Worm (Caenorhabditis elegans) whole organism, L3 larva: Measurements from ENCODE around the gene clec-202.

Source experiments
- R02D3.7 ChIP-seq: fragments of 150-350 bp; optimal IDR thresholded peaks from 2 replicates; lab custom pipeline; 2014; ENCODE audit warnings: missing biosample characterization, missing genetic modification characterization
- ZK546.5 ChIP-seq: sonication (generic microtip); optimal IDR thresholded peaks from 2 replicates; lab custom pipeline; 2017; ENCODE audit warnings: missing biosample characterization, missing genetic modification characterization
- aly-2 ChIP-seq: fragments of 150-350 bp; optimal IDR thresholded peaks from 2 replicates; lab custom pipeline; 2014; ENCODE audit warnings: missing biosample characterization, missing genetic modification characterization
- ama-1 ChIP-seq: fragments of 150-350 bp; optimal IDR thresholded peaks from 2 replicates; lab custom pipeline; 2018
- ceh-16 ChIP-seq: sonication (generic microtip); optimal IDR thresholded peaks from 2 replicates; lab custom pipeline; 2017; ENCODE audit warnings: missing biosample characterization, missing genetic modification characterization
- ceh-9 ChIP-seq: sonication (generic microtip); optimal IDR thresholded peaks from 2 replicates; lab custom pipeline; 2018; ENCODE audit warnings: missing biosample characterization, missing genetic modification characterization
- egl-27 ChIP-seq: sonication (generic microtip); optimal IDR thresholded peaks from 4 replicates; lab custom pipeline; 2017; ENCODE audit warnings: missing biosample characterization, missing genetic modification reagents, missing genetic modification characterization
- elt-1 ChIP-seq: fragments of 150-350 bp; optimal IDR thresholded peaks from 2 replicates; lab custom pipeline; 2014; ENCODE audit warnings: missing biosample characterization, missing genetic modification characterization
- elt-2 ChIP-seq: sonication (generic microtip); optimal IDR thresholded peaks from 2 replicates; lab custom pipeline; 2016; ENCODE audit warnings: missing genetic modification reagents, mild to moderate bottlenecking, missing genetic modification characterization, missing compliant biosample characterization
- elt-3 ChIP-seq, 3 experiments: fragments of 150-350 bp in 1 of 3; sonication (generic microtip) in 2 of 3; optimal IDR thresholded peaks; 2 replicates in 2 of 3; 4 replicates in 1 of 3; lab custom pipeline; 2014 to 2017; ENCODE audit warnings: missing biosample characterization in 3 of 3, missing genetic modification characterization in 3 of 3
- eor-1 ChIP-seq, 2 experiments: fragments of 150-350 bp; optimal IDR thresholded peaks; 2 replicates each; lab custom pipeline; 2014 to 2018; ENCODE audit warnings: missing biosample characterization in 2 of 2, missing genetic modification characterization in 2 of 2
- fkh-10 ChIP-seq: sonication (generic microtip); optimal IDR thresholded peaks from 2 replicates; lab custom pipeline; 2017; ENCODE audit warnings: missing biosample characterization, missing genetic modification reagents, missing genetic modification characterization
- fkh-2 ChIP-seq: fragments of 150-350 bp; optimal IDR thresholded peaks from 2 replicates; lab custom pipeline; 2014; ENCODE audit warnings: missing biosample characterization, missing genetic modification reagents, missing genetic modification characterization
- hmg-11 ChIP-seq: sonication (generic microtip); optimal IDR thresholded peaks from 2 replicates; lab custom pipeline; 2016; ENCODE audit warnings: missing genetic modification characterization, missing compliant biosample characterization
- jun-1 ChIP-seq: fragments of 150-350 bp; optimal IDR thresholded peaks from 2 replicates; lab custom pipeline; 2014; ENCODE audit warnings: missing biosample characterization, missing genetic modification reagents, missing genetic modification characterization
- lin-15B ChIP-seq: fragments of 150-350 bp; optimal IDR thresholded peaks from 2 replicates; lab custom pipeline; 2014; ENCODE audit warnings: missing biosample characterization, missing genetic modification characterization
- mdl-1 ChIP-seq: fragments of 150-350 bp; optimal IDR thresholded peaks from 2 replicates; lab custom pipeline; 2014; ENCODE audit warnings: missing biosample characterization, missing genetic modification characterization
- nfya-1 ChIP-seq: sonication (generic microtip); optimal IDR thresholded peaks from 2 replicates; lab custom pipeline; 2017; ENCODE audit warnings: missing genetic modification characterization, mild to moderate bottlenecking, missing compliant biosample characterization, antibody characterized with exemption, moderate library complexity; ENCODE audit not compliant: insufficient read depth
- nhr-11 ChIP-seq: fragments of 150-350 bp; optimal IDR thresholded peaks from 2 replicates; lab custom pipeline; 2014; ENCODE audit warnings: missing biosample characterization, missing genetic modification characterization
- nhr-12 ChIP-seq: fragments of 150-350 bp; optimal IDR thresholded peaks from 2 replicates; lab custom pipeline; 2014; ENCODE audit warnings: missing biosample characterization, missing genetic modification characterization
- nhr-23 ChIP-seq: fragments of 150-350 bp; optimal IDR thresholded peaks from 2 replicates; lab custom pipeline; 2014; ENCODE audit warnings: missing biosample characterization, missing genetic modification reagents, missing genetic modification characterization
- nhr-67 ChIP-seq: fragments of 150-350 bp; optimal IDR thresholded peaks from 2 replicates; lab custom pipeline; 2014; ENCODE audit warnings: missing biosample characterization, missing genetic modification characterization
- nhr-76 ChIP-seq: fragments of 150-350 bp; sonication (generic microtip); optimal IDR thresholded peaks from 5 replicates; lab custom pipeline; 2014; ENCODE audit warnings: missing biosample characterization, missing genetic modification characterization
- nhr-77 ChIP-seq: fragments of 150-350 bp; optimal IDR thresholded peaks from 2 replicates; lab custom pipeline; 2014; ENCODE audit warnings: missing biosample characterization, missing genetic modification characterization
- pqm-1 ChIP-seq: fragments of 150-350 bp; optimal IDR thresholded peaks from 2 replicates; lab custom pipeline; 2017; ENCODE audit warnings: missing biosample characterization, missing genetic modification characterization, inconsistent platforms
- snpc-4 ChIP-seq: fragments of 150-350 bp; optimal IDR thresholded peaks from 2 replicates; lab custom pipeline; 2014; ENCODE audit warnings: missing biosample characterization, missing genetic modification characterization
- tbx-2 ChIP-seq: sonication (generic microtip); optimal IDR thresholded peaks from 2 replicates; lab custom pipeline; 2016; ENCODE audit warnings: mild to moderate bottlenecking, missing genetic modification characterization, missing compliant biosample characterization
- unc-39 ChIP-seq: sonication (generic microtip); optimal IDR thresholded peaks from 4 replicates; lab custom pipeline; 2017; ENCODE audit warnings: missing biosample characterization, missing genetic modification characterization
- zag-1 ChIP-seq: fragments of 150-350 bp; optimal IDR thresholded peaks from 2 replicates; lab custom pipeline; 2014; ENCODE audit warnings: missing biosample characterization, missing genetic modification characterization
- ztf-4 ChIP-seq: fragments of 150-350 bp; optimal IDR thresholded peaks from 2 replicates; lab custom pipeline; 2014; ENCODE audit warnings: missing biosample characterization, missing genetic modification characterization

Gene clec-202

DNA sequence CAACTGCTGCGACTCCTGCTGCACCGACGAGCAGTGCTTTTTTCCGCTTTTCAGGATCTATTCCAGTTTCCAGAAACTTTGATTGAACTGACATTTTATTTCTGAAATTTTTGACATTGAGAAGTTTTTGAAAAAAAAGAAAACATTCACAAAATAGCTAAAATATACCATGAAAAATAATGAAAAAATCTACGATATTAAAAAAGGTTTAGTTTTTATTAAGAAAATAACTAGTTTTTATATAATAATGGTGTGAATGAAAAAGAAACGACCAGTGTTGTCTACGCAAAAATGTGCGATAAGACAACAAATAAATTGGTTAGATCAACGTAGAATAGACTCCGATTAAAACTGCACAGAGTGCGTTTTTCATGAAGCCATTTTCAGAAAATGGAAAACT lies 44.3 kb downstream of the clec-202 start, which contains the start of gene pmp-4:
Gene pmp-4 (minus strand): TSS at position 101 of the 400 bp plus-strand sequence.
- TF ChIP-seq egl-27 (tag; lab: Kevin White, UChicago) (no peak), eor-1 (tag; optimal IDR thresholded peaks at IDR 0.05; lab: Kevin White, UChicago) (no peak), nhr-77 (tag; lab: Kevin White, UChicago) (no peak), nfya-1 (tag; lab: Kevin White, UChicago) (no peak), unc-39 (tag; lab: Kevin White, UChicago) (no peak), mdl-1 (tag; lab: Kevin White, UChicago) (no peak), aly-2 (tag; lab: Kevin White, UChicago) (no peak), fkh-10 (GFP tag; lab: Kevin White, UChicago) (no peak), elt-1 (tag; lab: Kevin White, UChicago) (no peak), fkh-2 (no peak), lin-15B (tag; lab: Kevin White, UChicago) (no peak), snpc-4 (tag; lab: Kevin White, UChicago) (no peak), jun-1 (tag; lab: Kevin White, UChicago) (no peak), nhr-67 (tag; lab: Kevin White, UChicago) (no peak), ama-1 (lab: Kevin White, UChicago) (no peak), nhr-12 (tag; lab: Kevin White, UChicago) (no peak), ceh-16 (tag; lab: Kevin White, UChicago) (no peak), ztf-4 (no peak)
- TF ChIP-seq, all 47 proteins: peak for 0

DNA sequence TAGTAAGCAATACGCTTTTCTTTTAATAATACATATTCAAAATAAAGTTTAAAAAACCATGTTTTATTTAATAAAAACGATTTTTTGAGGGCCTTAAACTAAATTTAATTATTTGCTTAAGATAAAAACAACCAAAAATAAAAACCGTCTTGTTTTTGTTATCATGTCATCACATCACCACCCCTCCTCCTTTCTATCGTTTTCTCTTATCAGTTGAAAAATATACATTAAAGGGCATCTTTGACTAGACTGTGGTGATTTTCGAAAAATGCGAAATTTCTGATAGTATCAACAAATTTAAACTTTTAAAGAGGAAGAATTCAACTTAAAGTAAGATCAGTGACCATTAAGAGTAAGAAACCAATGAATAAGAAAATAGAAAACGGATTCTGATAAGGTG lies 44.9 kb downstream of the clec-202 start:
- TF ChIP-seq elt-2 (tag; lab: Kevin White, UChicago) (peak; percentile 76), jun-1 (tag; lab: Kevin White, UChicago) (peak; percentile 8), nhr-12 (tag; lab: Kevin White, UChicago) (no peak), elt-3 (tag; optimal IDR thresholded peaks at IDR 0.05; lab: Kevin White, UChicago) (no peak), nhr-23 (tag; lab: Kevin White, UChicago) (no peak), unc-39 (tag; lab: Kevin White, UChicago) (no peak), pqm-1 (tag; lab: Kevin White, UChicago) (peak; percentile 60)

DNA sequence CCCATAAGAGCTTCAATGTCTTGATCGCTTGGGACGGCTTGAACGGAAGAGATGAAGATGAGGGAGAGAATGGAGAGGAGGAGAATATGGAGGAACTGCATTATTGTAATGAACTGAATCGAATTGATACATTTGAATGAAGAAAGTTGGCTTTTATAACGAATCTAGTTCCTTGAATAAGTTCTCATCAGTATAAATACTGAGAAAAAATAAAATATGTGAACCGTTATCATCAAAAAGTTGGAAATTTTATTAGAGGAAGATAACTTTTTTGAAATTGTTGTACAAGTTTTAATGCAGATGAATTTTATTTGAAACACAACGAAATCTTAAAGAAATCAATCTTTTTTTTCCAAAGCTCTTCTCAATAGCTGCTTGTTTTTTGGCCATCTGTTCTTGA lies 45.8 kb downstream of the clec-202 start, which contains the start of gene T02D1.7:
Gene T02D1.7 (minus strand): TSS at position 101 of the 400 bp plus-strand sequence.
- TF ChIP-seq R02D3.7 (tag; lab: Kevin White, UChicago) (no peak), zag-1 (tag; lab: Kevin White, UChicago) (no peak), nfya-1 (tag; lab: Kevin White, UChicago) (no peak), fkh-10 (GFP tag; lab: Kevin White, UChicago) (no peak), ceh-9 (tag; lab: Kevin White, UChicago) (no peak), aly-2 (tag; lab: Kevin White, UChicago) (no peak)
- TF ChIP-seq, all 47 proteins: peak for 0

DNA sequence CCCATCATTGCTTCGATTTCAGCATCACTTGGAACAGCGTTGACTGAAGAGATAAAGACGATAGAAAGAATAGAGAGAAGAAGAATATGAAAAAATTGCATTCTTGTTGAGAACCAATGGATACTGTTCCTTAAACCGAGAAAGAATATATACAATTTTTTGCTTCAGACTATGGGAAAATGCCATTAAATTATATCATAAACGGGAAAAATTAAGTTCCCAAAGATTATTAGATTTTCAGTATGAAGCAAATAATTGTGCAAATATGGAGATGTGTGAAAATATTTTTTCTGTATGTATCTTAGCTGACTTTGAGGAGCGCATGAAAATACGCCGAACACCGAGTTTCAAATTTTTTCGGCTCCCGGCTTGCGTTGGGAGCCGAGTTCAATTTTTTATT lies 46.2 kb downstream of the clec-202 start, which contains the start of gene T02D1.9:
Gene T02D1.9 (minus strand): TSS at position 101 of the 400 bp plus-strand sequence.
- TF ChIP-seq zag-1 (tag; lab: Kevin White, UChicago) (no peak), aly-2 (tag; lab: Kevin White, UChicago) (no peak), tbx-2 (tag; lab: Kevin White, UChicago) (no peak), nhr-76 (no peak), unc-39 (tag; lab: Kevin White, UChicago) (no peak), eor-1 (tag; optimal IDR thresholded peaks at IDR 0.05; lab: Kevin White, UChicago) (no peak), ceh-9 (tag; lab: Kevin White, UChicago) (no peak), nhr-11 (tag; lab: Kevin White, UChicago) (no peak)

DNA sequence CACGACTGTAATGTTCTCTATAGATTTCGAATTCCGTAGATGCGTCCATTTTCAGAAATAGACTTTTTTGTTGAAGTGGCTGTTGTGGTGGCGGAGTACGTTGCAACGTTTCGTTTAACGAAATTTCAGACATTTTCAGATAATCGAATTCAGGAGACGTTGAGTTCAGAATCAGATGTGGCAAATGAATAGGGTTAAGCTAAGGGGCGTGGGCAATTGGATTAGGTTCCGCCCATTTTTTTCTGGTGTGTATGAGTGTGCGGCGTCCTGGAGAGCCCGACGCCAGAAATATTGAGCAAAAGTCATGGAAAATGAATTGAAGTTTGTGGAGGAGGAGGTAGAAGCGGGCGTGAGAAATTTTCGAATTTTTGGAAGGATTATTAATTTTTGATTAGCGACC lies 52.1 kb downstream of the clec-202 start:
- TF ChIP-seq egl-27 (tag; lab: Kevin White, UChicago) (no peak), ceh-9 (tag; lab: Kevin White, UChicago) (no peak), ZK546.5 (no peak), hmg-11 (tag; lab: Kevin White, UChicago) (no peak), nhr-23 (tag; lab: Kevin White, UChicago) (no peak), zag-1 (tag; lab: Kevin White, UChicago) (no peak)
